Worm (Caenorhabditis elegans) whole organism, L4/young adult: ENCODE results near the gene eat-20.

Experiments used
- dao-5 ChIP-seq: sonication (generic microtip); optimal IDR thresholded peaks from 2 replicates; lab custom pipeline; 2016; ENCODE audit warnings: missing genotype, missing genetic modification characterization, moderate library complexity, missing compliant biosample characterization
- him-1 ChIP-seq: sonication (generic microtip); optimal IDR thresholded peaks from 2 replicates; lab custom pipeline; 2016; ENCODE audit warnings: missing genotype, missing genetic modification reagents, missing genetic modification characterization, missing compliant biosample characterization

- TF ChIP-seq dao-5 (tag; lab: Kevin White, UChicago) (no peak), him-1 (tag; lab: Kevin White, UChicago) (no peak)
Observed at ce11 chrX:15555529-15555928, 45.7 kb downstream of the eat-20 start.
